Fruit fly (Drosophila melanogaster): ENCODE data around the gene Bug22.

Bug22 gene

DNA sequence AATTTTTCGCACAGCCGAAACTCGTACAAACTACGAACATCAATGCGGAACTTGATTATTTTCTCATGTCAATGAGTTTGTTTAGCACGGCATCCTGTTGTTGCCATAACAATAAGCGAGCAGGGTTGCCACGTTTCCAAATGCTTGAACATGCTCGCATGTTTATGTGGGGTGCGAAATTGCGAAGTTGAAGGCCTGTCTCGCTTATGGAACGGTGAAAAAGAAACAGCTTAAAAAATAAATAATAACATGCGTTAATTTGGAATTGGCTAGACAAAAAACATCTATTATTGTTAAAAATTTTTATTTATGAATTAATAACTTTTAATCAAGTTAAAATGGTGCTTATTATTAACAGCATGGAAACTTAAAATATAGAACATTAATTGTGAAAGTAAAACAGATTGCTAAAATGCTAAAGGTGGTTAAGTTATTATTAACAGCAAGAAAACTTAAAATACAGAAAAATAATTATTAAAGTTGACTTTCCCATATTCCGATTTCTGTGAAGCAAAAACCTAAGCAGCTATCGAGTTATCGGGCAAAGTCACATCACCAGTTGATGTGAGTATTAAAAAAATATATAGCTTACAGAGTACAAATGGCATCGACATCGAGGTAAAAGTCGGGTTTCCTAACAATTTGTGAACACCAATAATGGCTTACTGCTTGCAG, at the start of gene Bug22, which contains the start of gene TfIIB:
Bug22 (minus strand) TSS at position 117 of the 675 bp plus-strand sequence.
TfIIB (plus strand) TSS at position 537 of the 675 bp plus-strand sequence.
- TF ChIP-seq CTCF (optimal IDR thresholded peaks at IDR 0.05): no peak
- no peak for TF ChIP-seq CG8478 (optimal IDR thresholded peaks at IDR 0.05)

DNA sequence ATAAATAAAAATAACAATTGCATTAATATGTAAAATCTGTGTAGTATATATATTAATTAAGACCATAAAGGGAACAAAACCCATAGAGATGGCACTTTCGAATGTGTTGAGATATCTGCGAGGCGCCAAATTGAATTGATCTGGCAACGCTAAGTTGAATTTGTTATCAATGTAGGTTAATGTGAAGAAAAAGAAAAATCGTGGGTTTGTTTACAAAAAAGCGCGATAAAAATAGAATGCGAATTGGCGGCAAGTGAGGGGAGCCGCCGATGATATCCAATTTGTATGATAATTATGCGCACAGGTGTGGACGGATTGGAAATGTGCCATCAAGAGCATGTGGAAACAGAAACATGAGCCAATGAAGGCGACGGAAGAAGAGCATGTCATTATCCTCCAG, 49.1 kb upstream of the Bug22 start:
- TF ChIP-seq CG8478 (optimal IDR thresholded peaks at IDR 0.05) (no peak), CTCF (optimal IDR thresholded peaks at IDR 0.05) (no peak)

DNA sequence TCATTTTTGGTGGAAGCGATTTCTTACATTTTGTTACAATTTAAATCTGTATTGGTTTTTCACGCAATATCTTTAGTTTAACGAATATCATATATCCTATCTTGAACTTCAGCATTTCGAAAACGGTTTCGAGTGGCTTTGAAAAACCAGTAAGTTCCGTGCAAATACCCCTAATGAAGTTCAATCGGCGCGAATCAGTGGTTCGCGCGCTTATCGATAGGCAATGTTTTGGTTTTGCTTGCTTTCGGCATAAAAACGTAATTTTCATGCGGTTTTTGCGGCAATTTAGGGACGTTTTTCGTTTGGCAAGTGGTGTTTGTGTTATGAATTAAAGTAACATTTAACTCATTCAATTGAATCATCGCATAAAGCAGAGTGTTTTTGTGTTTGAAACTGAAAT, 46.2 kb upstream of the Bug22 start, which contains the start of gene RluA-2:
RluA-2 (plus strand) TSS at position 195 of the 400 bp plus-strand sequence.
- TF ChIP-seq CG8478 (optimal IDR thresholded peaks at IDR 0.05) (no peak), CTCF (optimal IDR thresholded peaks at IDR 0.05) (no peak)

DNA sequence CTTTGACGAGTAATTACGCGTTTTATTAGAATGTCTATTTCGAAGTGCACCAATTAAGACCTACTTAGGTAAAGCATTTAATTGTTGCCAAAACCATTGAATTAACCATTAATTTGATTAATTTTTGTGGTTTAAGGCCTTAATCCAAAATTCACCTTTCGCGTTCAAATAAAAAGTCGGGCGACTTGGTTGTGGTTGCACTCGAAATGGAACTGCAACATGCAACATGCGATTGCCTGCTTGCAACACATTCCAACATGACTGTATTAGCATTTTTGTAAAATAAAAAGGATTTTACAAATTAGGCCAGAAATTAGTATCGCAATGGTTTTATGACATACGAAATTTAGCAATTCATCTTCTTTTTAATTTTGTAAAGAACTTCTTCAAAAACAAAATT, 44.1 kb upstream of the Bug22 start:
- TF ChIP-seq CTCF (optimal IDR thresholded peaks at IDR 0.05): no peak
- TF ChIP-seq CG8478 (optimal IDR thresholded peaks at IDR 0.05): no peak

DNA sequence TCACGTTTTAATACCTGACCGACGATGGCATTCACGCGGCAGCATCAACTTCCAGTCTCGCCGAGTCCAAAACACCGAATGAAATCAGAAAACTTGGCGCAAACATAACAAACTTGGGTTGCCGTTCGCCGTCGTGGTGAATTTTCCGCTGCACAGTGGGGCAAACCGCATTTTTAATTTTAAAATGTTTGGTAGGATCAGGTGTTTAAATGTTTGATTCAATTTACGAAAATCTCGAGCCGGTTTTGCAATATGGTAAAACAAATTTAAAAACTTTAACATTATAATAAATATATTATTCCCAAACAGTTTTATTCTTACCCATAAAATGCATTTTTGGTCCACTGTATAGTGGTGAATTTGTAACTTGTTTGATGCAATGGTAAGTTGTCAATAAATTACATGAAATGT, 43.6 kb upstream of the Bug22 start, which contains the start of gene RluA-1:
RluA-1 (minus strand) TSS at position 82 of the 411 bp plus-strand sequence.
- TF ChIP-seq CTCF (optimal IDR thresholded peaks at IDR 0.05): no peak
- TF ChIP-seq CG8478 (optimal IDR thresholded peaks at IDR 0.05): no peak

DNA sequence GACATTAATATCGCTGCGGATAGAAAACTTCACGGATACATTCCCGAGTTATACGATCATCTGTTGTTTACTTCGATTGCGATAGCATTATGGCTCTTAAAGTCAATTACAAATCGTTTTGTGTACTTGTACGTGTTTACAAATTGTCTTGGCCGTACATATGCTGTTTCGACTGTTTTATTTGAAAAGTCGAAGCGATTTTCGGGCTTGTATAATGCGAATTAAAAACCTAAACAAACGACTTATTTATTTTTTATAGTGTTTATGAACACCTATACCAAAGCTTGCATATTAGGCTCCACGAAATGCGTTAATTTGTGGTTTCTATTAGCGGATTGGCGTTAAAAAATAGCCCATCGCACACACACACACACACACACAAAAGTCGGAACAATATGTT, 41.5 kb upstream of the Bug22 start:
- TF ChIP-seq CTCF (optimal IDR thresholded peaks at IDR 0.05): no peak
- no peak for TF ChIP-seq CG8478 (optimal IDR thresholded peaks at IDR 0.05)

DNA sequence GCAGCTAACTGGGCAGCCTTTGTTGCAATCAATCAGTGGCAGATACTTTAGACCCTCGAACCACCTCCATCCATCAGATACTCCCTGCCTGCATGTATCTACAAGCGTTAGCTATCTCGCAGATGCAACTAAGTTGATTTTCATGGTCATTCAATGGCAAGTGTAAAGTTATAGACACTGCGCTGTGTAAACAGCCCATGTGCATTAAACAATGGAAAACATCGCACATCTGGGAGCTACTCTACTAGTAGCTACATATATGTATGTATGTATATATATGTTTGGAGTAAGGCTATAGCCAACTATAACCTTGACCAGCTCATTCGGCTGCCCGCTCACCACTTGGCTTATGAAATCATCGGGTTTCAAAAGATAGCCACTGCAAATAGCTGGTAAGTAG, 39.5 kb upstream of the Bug22 start:
- TF ChIP-seq CTCF (optimal IDR thresholded peaks at IDR 0.05) (no peak), CG8478 (optimal IDR thresholded peaks at IDR 0.05) (no peak)

DNA sequence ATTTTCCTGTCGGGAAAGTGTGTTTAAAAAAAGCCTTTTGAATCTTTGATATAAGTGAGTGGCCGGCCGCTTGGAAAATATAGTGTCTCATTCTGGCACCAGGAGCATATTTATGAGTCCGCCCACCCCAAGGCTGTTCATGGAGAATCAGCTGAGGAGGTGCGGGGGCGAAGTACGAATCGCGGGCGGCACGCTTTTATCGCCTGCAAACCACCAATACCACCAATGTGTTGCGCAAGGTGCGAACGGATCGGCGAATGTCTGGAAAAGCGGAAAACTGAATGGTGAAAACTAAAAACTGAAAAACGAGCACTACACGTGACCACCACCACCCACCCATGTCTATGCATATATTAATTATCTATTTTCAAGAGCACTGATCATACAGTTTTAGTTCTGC, 38.3 kb upstream of the Bug22 start:
- TF ChIP-seq CTCF (optimal IDR thresholded peaks at IDR 0.05) (no peak), CG8478 (optimal IDR thresholded peaks at IDR 0.05) (no peak)

DNA sequence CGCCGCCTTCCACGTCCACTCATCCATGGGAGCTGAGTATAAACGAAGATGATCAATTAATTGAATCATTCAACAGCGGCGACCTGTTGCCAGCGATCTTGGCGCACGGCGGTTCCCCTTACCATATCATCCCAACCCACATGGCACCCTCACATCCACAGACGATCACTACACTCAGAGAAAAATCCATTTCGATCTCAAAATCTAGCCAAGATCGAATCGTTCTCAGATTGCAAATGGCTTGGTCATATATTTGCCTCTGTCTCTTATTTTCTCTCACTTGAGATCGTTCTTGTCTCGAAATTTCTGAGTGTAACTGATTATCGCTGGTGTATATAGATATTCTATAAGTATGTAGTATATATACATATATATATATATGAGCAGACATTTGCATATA, 37.7 kb upstream of the Bug22 start:
- TF ChIP-seq CG8478 (optimal IDR thresholded peaks at IDR 0.05) (no peak), CTCF (optimal IDR thresholded peaks at IDR 0.05) (no peak)

DNA sequence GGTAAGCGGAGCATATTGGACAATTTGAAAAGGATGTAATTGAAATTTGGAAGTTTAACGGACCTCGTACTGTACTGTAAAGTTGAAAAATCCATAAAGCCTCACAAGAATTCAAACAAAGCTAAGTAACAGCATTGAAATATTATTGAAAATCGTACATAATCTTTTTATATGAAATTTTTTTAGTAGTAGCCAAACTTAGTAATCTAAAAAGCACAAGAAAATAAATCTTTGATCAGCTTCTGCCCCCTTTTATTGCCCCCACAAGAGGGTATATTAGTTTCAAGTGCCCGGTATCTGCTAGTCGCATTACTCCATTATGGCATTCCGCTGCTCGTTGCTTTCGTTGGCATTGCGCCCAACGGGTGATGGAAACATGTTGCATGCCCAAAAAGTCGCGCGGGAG, 36.1 kb upstream of the Bug22 start:
- TF ChIP-seq CG8478 (optimal IDR thresholded peaks at IDR 0.05) (no peak), CTCF (optimal IDR thresholded peaks at IDR 0.05) (no peak)

DNA sequence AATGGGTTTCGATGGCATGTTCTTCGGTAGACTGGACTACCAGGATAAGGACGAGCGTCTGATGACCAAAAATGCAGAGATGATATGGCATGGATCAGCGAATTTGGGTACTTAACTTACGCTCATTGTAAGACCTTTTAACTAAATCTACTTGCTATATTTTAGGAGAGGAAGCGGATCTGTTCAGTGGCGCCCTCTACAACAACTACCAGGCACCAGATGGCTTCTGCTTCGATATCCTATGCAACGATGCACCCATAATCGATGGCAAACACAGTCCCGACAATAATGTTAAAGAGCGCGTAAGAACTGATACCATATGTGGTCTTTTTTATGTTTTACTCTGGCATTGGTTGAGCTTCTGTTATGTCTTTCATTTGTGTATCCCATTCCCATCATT, 28.3 kb upstream of the Bug22 start:
- no peak for TF ChIP-seq CG8478 (optimal IDR thresholded peaks at IDR 0.05)
- peak; percentile 81 to 83 for TF ChIP-seq CTCF (optimal IDR thresholded peaks at IDR 0.05)

DNA sequence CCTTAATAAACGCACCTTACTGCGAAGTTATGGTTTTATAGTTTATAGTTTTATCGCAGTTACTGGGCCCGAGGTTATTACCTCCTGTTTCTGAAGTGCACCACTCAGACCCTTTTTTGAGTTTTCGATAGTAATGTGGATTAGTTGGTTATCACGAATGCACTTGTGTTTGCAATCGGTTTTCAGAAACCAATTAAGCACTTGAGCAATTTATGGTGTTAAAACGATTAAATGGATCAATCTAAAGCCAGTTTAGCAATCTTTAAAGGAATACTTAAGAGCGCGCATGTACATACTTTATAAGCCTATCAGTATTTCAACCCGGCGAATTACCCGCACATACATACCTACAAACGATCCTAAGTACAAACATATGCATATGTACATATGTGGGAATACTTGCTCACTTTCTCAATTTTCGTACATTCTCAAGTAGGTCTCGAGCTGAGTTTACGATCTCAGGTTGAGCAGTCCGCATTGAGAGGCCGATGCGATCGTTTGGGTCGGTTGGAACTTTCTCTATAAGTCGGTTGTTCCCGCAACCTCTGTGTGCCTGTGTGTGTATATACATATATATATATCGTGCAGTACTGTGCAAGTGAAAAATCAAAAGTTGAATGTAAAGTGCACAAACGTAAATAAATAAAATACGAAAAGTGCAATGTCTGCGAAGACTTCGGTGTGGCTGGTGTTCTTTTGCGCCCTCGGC, 26.6 kb upstream of the Bug22 start, which contains the start of the genes LManI and LManII:
LManI (minus strand) TSS at position 51 of the 709 bp plus-strand sequence.
LManII (plus strand) TSS at position 468 of the 709 bp plus-strand sequence.
- TF ChIP-seq CTCF (optimal IDR thresholded peaks at IDR 0.05): no peak
- no peak for TF ChIP-seq CG8478 (optimal IDR thresholded peaks at IDR 0.05)

DNA sequence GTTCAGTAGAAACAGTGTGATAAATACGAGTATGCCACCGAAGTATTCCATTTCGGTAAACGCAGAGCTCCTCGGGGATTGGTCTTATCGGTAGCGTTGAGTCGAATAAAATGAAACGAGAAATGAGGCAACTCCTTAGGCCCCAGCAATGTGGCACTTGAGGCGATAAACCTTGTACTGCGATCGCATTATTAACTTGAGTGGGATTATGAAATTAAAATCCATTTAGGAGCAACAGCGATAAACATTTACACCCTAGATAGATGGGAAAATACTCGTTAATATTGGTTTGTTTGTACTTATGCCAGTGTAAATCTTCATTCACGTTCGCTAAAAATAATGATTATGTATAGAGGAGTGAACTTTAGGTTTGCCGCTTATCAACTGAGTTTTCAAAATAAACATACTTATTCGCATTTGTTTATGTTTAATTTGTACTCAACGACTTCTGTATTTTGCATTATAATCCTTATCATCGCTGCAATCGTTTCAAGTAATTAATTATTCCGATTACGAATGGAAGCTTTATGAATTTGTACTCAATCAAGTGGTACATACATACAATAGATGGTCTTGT, 25.3 kb upstream of the Bug22 start:
- TF ChIP-seq CTCF (optimal IDR thresholded peaks at IDR 0.05): no peak

DNA sequence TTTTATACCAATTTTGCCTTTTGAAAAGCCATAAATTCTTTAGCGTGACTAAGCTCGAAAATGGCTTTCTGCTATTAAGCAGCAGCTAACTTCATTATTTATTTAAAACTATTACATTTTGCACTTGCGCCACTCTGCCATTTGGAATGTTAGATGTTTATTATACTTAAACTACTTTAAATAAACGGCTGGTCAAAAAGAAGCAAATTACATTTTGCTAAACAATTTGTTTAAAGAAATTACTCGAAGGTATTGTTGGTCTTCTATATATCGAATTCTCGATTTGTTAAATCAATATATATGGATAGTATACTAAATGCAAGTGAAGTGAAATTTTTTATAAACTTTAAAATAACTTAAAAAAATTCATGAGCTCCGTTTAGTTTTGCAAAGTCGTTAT, 21.6 kb upstream of the Bug22 start, which contains the start of gene ppk10:
ppk10 (minus strand) TSS at position 101 of the 400 bp plus-strand sequence.
- TF ChIP-seq CTCF (optimal IDR thresholded peaks at IDR 0.05) (no peak), CG8478 (optimal IDR thresholded peaks at IDR 0.05) (no peak)

DNA sequence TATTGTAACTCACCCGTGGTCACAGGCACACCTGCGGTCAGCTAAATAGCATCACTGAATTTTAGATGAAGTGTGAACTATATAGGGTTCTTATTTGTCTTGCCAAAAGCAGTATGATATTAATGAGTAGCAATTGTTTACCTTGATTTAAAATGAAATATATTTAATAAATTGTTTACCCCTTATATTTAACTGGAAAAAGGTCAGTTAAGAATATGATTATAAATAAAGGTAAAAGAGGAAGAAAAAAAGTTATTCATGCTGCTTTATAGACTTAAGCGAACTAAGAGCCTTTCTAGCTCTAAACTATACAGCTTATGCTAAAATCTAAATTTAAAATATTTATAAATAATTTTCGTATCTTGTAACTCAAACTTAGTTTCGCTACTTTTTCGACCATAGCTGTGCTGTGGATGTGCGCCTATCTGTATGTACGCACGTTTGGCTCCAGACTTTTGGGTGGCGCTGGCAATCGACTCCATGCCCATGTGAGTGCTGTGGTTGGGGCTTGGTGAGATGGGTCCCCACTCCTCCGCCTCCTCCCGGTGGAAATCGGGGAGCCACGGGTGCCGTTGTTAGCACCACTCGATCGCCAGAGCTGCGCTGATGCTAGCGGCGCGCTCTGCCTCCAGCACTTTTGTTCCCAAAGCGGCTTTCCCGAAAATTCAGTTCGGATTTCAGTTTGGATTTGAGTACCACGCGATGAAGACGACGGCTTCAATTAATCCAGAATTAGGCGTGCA, 11.5 kb upstream of the Bug22 start, which contains the start of gene loh:
loh (plus strand) TSS at position 487 of the 743 bp plus-strand sequence.
- no peak for TF ChIP-seq CTCF (optimal IDR thresholded peaks at IDR 0.05)
- no peak for TF ChIP-seq CG8478 (optimal IDR thresholded peaks at IDR 0.05)
